Fruit fly (Drosophila melanogaster) whole organism, adult: ENCODE data around the gene Reck.

Source experiments
- CG7045 ChIP-seq: fragments of 200-800 bp; sonication (Bioruptor generic); optimal IDR thresholded peaks from 2 replicates; lab custom pipeline; 2017; ENCODE audit warnings: missing biosample characterization, mild to moderate bottlenecking, missing genetic modification characterization
- CG7101 ChIP-seq: fragments of 200-800 bp; sonication (Bioruptor generic); optimal IDR thresholded peaks from 2 replicates; lab custom pipeline; 2018; ENCODE audit warnings: missing biosample characterization, mild to moderate bottlenecking, missing genetic modification characterization, moderate library complexity
- Hr96 ChIP-seq: fragments of 200-800 bp; sonication (Bioruptor generic); optimal IDR thresholded peaks from 2 replicates; lab custom pipeline; 2016; ENCODE audit warnings: missing biosample characterization, missing genetic modification characterization
- Mnt ChIP-seq: fragments of 200-800 bp; sonication (Bioruptor generic); optimal IDR thresholded peaks from 2 replicates; lab custom pipeline; 2016; ENCODE audit warnings: missing biosample characterization, mild to moderate bottlenecking, missing genetic modification characterization
- cnc ChIP-seq, 2 experiments: fragments of >200 bp; optimal IDR thresholded peaks; 2 replicates each; lab custom pipeline; 2017
- kay ChIP-seq: fragments of 200-800 bp; sonication (Bioruptor generic); peaks from one replicate; lab custom pipeline; 2016; ENCODE audit warnings: missing biosample characterization, missing genetic modification characterization, borderline replicate concordance
- ovo ChIP-seq: fragments of 200-800 bp; sonication (Bioruptor generic); optimal IDR thresholded peaks from 2 replicates; lab custom pipeline; 2016; ENCODE audit warnings: missing biosample characterization, missing genetic modification characterization
- pad ChIP-seq: fragments of 200-800 bp; sonication (Bioruptor generic); optimal IDR thresholded peaks from 3 replicates; lab custom pipeline; 2017; ENCODE audit warnings: missing biosample characterization, missing genetic modification characterization, mild to moderate bottlenecking, moderate library complexity, missing genetic modification reagents

DNA sequence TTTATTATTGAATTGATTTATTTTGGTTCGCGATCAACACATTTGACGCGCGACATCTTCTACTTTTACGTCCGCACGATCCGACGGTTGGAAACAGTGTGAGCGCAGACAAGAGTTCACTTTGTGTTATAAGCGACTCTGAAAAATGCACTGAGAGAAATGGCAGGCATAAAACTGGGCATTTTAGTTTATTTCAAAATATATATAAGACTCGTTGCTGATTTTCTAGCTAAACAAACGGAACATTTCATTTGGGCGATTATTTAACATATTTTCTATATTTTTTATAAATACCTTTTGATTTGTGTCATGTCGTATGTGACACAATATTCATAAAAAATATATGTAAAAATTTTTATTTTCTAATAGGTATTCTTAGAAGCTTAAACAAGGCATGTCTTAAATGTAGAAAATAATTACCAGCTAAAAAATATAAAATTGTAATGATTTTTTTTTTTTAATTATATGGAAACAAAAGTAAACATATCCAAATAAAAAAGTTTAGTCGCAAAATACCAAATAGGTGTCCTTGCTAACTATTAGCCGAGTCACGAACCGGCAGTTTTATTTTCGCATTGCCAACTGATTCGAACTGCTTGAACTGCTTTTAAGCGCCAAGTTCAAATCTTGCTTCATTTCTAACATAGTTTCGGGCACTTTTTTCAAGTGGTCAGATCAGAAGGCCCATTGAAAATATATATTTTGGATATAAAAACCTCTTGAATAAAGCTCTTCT is at the start of gene Reck:
- no peak for TF ChIP-seq Mnt
- TF ChIP-seq ovo (GFP tag; lab: Kevin White, UChicago): no peak
- TF ChIP-seq Hr96 (GFP tag; lab: Kevin White, UChicago): no peak
- no peak for TF ChIP-seq CG7045 (GFP tag; lab: Kevin White, UChicago)
- TF ChIP-seq CG7101 (tag; lab: Kevin White, UChicago): no peak
- TF ChIP-seq pad: no peak
- TF ChIP-seq cnc (optimal IDR thresholded peaks at IDR 0.05; lab: Kevin White, UChicago): no peak
- no peak for TF ChIP-seq kay (GFP tag; lab: Kevin White, UChicago)
